Worm (Caenorhabditis elegans): ENCODE data around the gene cyp-33D3.

Gene cyp-33D3

DNA sequence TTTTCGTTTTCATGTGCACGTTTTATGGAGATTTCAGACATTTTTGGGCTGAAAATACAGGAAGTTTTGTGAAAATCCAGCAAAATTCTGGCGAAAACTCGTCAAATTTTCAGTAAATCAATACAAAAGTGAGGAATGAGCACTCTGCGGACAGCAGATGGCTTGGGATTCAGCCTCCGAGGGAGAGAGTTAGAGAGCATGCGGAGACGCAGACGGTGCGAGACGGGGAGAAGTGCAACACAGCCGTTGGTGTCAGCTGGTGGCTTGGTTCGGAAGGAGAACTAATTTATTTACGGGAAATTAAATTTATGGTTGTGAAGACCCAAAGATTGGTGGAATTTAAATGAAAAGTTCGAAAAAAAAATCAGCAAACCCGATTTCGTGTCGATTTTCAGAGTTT lies 28.4 kb downstream of the cyp-33D3 start, which contains the start of gene C54E10.6:
TSS of gene C54E10.6 (minus strand) at position 109 of the 400 bp plus-strand sequence.
- TF ChIP-seq nhr-12 (tag; optimal IDR thresholded peaks at IDR 0.05) (no peak), hlh-1 (tag; optimal IDR thresholded peaks at IDR 0.05) (peak; percentile 95), ceh-39 (tag; optimal IDR thresholded peaks at IDR 0.05) (no peak), unc-62 (GFP tag; optimal IDR thresholded peaks at IDR 0.05) (peak; percentile 23), mab-5 (tag; optimal IDR thresholded peaks at IDR 0.05) (no peak), unc-39 (tag; optimal IDR thresholded peaks at IDR 0.05) (no peak), drap-1 (GFP tag; optimal IDR thresholded peaks at IDR 0.05) (no peak), ceh-43 (GFP tag; optimal IDR thresholded peaks at IDR 0.05) (no peak), lin-13 (tag; optimal IDR thresholded peaks at IDR 0.05) (no peak), ham-2 (GFP tag; optimal IDR thresholded peaks at IDR 0.05) (no peak), pha-4 (tag; optimal IDR thresholded peaks at IDR 0.05) (no peak), mls-2 (tag; optimal IDR thresholded peaks at IDR 0.05) (no peak), snpc-4 (tag; optimal IDR thresholded peaks at IDR 0.05) (no peak), blmp-1 (tag; optimal IDR thresholded peaks at IDR 0.05) (no peak), mep-1 (tag; optimal IDR thresholded peaks at IDR 0.05) (peak; percentile 10), ceh-83 (GFP tag; optimal IDR thresholded peaks at IDR 0.05) (no peak), nhr-237 (tag; optimal IDR thresholded peaks at IDR 0.05) (no peak), ces-1 (GFP tag; optimal IDR thresholded peaks at IDR 0.05) (peak; percentile 96), bed-3 (GFP tag; optimal IDR thresholded peaks at IDR 0.05) (no peak), M03D4.4 (tag; optimal IDR thresholded peaks at IDR 0.05) (no peak), sem-2 (GFP tag; optimal IDR thresholded peaks at IDR 0.05) (no peak), ztf-11 (tag; optimal IDR thresholded peaks at IDR 0.05) (no peak), elt-3 (tag; optimal IDR thresholded peaks at IDR 0.05) (no peak), unc-120 (tag; optimal IDR thresholded peaks at IDR 0.05; ENCODE audit: poor library complexity, severe bottlenecking) (peak; percentile 12), nhr-28 (tag; optimal IDR thresholded peaks at IDR 0.05) (no peak), lin-32 (GFP tag; optimal IDR thresholded peaks at IDR 0.05) (peak; percentile 73), sptf-1 (tag; optimal IDR thresholded peaks at IDR 0.05) (no peak), cnd-1 (tag; optimal IDR thresholded peaks at IDR 0.05) (peak; percentile 80), elt-1 (tag; optimal IDR thresholded peaks at IDR 0.05; ENCODE audit: borderline replicate concordance, insufficient read depth) (no peak), flh-1 (GFP tag; optimal IDR thresholded peaks at IDR 0.05) (no peak)

DNA sequence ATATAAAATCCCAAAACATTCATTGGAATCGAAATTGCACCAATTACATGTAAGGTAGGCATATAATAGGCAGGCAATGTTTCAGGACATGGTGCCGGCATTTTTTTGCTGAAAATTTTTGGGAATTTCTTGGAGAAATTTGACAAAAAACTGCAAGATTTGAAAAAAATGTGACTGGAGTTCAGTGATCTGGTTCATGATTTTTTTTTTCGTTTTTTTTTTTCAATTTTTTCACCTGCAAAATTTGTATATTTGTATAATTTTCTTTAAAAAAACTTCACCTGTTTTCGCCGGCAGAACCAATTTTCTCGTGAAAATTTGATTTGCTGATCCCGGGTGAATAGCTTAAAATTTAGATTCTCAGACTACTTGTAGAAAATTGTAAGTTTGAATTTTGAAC lies 30.6 kb downstream of the cyp-33D3 start, which contains the start of gene sri-10:
TSS of gene sri-10 (minus strand) at position 101 of the 400 bp plus-strand sequence.
- TF ChIP-seq blmp-1 (tag; optimal IDR thresholded peaks at IDR 0.05) (no peak), lsy-2 (tag; optimal IDR thresholded peaks at IDR 0.05) (no peak), sptf-1 (tag; optimal IDR thresholded peaks at IDR 0.05) (no peak), snpc-4 (tag; optimal IDR thresholded peaks at IDR 0.05) (no peak), drap-1 (GFP tag; optimal IDR thresholded peaks at IDR 0.05) (no peak), hlh-1 (tag; optimal IDR thresholded peaks at IDR 0.05) (no peak), cnd-1 (tag; optimal IDR thresholded peaks at IDR 0.05) (no peak), unc-39 (tag; optimal IDR thresholded peaks at IDR 0.05) (no peak), mab-5 (tag; optimal IDR thresholded peaks at IDR 0.05) (no peak), ceh-39 (tag; optimal IDR thresholded peaks at IDR 0.05) (no peak), ceh-83 (GFP tag; optimal IDR thresholded peaks at IDR 0.05) (no peak), unc-120 (tag; optimal IDR thresholded peaks at IDR 0.05; ENCODE audit: poor library complexity, severe bottlenecking) (no peak), mep-1 (tag; optimal IDR thresholded peaks at IDR 0.05) (no peak), pha-4 (tag; optimal IDR thresholded peaks at IDR 0.05) (no peak)

DNA sequence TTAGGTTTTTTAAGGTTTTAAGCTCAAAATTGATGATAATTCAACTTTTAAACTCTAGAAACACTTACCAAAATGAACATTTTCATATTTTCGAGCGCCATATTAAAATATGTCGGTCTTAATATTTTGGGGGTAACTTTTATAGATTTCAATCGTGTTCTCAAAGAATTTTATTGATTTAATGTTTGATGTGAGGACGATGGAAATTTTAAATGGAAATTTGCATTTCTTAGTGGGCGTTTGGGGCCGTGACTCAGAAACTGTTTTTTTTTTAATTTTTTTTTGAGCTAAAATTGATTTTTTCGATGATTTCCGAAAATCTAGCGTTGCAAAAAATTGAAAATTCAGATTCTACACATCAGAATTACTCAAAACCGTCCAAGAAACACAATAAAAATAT lies 33.8 kb downstream of the cyp-33D3 start, which contains the start of gene C54E10.10:
TSS of gene C54E10.10 (minus strand) at position 101 of the 400 bp plus-strand sequence.
- TF ChIP-seq sptf-1 (tag; optimal IDR thresholded peaks at IDR 0.05) (no peak), ceh-39 (tag; optimal IDR thresholded peaks at IDR 0.05) (no peak), drap-1 (GFP tag; optimal IDR thresholded peaks at IDR 0.05) (no peak)

DNA sequence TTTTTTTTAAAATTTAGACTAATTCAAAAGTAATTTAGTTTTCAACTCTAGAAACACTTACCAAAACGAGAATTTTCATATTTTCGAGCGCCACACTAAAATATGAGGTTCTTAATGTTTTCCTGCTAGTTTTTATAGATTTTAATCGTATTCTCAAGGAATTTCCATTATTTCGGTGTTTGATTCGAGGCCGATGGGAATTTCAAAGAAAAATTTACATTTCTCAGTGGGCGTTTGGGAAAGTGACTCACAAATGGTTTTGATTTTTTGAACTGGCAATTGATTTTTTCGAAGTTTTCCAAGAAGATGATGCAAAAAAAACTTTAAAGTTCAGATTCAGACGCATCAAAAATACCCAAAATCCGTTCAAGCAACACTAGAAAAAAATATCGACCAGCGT lies 34.9 kb downstream of the cyp-33D3 start, which contains the start of gene C54E10.11:
TSS of gene C54E10.11 (minus strand) at position 101 of the 400 bp plus-strand sequence.
- no peak for TF ChIP-seq nhr-76 (tag; optimal IDR thresholded peaks at IDR 0.05)
- no peak for TF ChIP-seq bed-3 (GFP tag; optimal IDR thresholded peaks at IDR 0.05)
- TF ChIP-seq sptf-1 (tag; optimal IDR thresholded peaks at IDR 0.05), result no peak
- no peak for TF ChIP-seq pha-4 (tag; optimal IDR thresholded peaks at IDR 0.05)
- TF ChIP-seq ztf-11 (tag; optimal IDR thresholded peaks at IDR 0.05), result no peak
- no peak for TF ChIP-seq ces-1 (GFP tag; optimal IDR thresholded peaks at IDR 0.05)
- no peak for TF ChIP-seq ceh-43 (GFP tag; optimal IDR thresholded peaks at IDR 0.05)
- TF ChIP-seq blmp-1 (tag; optimal IDR thresholded peaks at IDR 0.05), result no peak
- TF ChIP-seq nhr-2 (tag; optimal IDR thresholded peaks at IDR 0.05), result no peak
- TF ChIP-seq nhr-237 (tag; optimal IDR thresholded peaks at IDR 0.05), result no peak
- TF ChIP-seq elt-1 (tag; optimal IDR thresholded peaks at IDR 0.05; ENCODE audit: borderline replicate concordance, insufficient read depth), result no peak
- no peak for TF ChIP-seq ceh-39 (tag; optimal IDR thresholded peaks at IDR 0.05)
- no peak for TF ChIP-seq unc-120 (tag; optimal IDR thresholded peaks at IDR 0.05; ENCODE audit: poor library complexity, severe bottlenecking)
- no peak for TF ChIP-seq sem-2 (GFP tag; optimal IDR thresholded peaks at IDR 0.05)
- no peak for TF ChIP-seq hlh-1 (tag; optimal IDR thresholded peaks at IDR 0.05)
- no peak for TF ChIP-seq nhr-28 (tag; optimal IDR thresholded peaks at IDR 0.05)
- no peak for TF ChIP-seq ham-2 (GFP tag; optimal IDR thresholded peaks at IDR 0.05)
- TF ChIP-seq ceh-83 (GFP tag; optimal IDR thresholded peaks at IDR 0.05), result no peak
- TF ChIP-seq nhr-12 (tag; optimal IDR thresholded peaks at IDR 0.05), result no peak
